Worm (Caenorhabditis elegans) whole organism, L4/young adult: ENCODE data around the gene F54D5.17.

Experiments used
- dao-5 ChIP-seq: sonication (generic microtip); optimal IDR thresholded peaks from 2 replicates; lab custom pipeline; 2016; ENCODE audit warnings: missing genotype, missing genetic modification characterization, moderate library complexity, missing compliant biosample characterization
- him-1 ChIP-seq: sonication (generic microtip); optimal IDR thresholded peaks from 2 replicates; lab custom pipeline; 2016; ENCODE audit warnings: missing genotype, missing genetic modification reagents, missing genetic modification characterization, missing compliant biosample characterization

ce11 chrII:11564127-11564526 lies 7.7 kb downstream of the F54D5.17 start, which contains the start of gene F54D5.15:
- no peak for TF ChIP-seq him-1 (tag; lab: Kevin White, UChicago)
- no peak for TF ChIP-seq dao-5
